Worm (Caenorhabditis elegans) whole organism, L4/young adult: ENCODE results near the gene apt-9.

Experiments used
- W03F9.2 ChIP-seq: fragments of 150-350 bp; optimal IDR thresholded peaks from 2 replicates; lab custom pipeline; 2014; ENCODE audit warnings: missing biosample characterization, missing genetic modification characterization
- dao-5 ChIP-seq: sonication (generic microtip); optimal IDR thresholded peaks from 2 replicates; lab custom pipeline; 2016; ENCODE audit warnings: missing genotype, missing genetic modification characterization, moderate library complexity, missing compliant biosample characterization
- him-1 ChIP-seq: sonication (generic microtip); optimal IDR thresholded peaks from 2 replicates; lab custom pipeline; 2016; ENCODE audit warnings: missing genotype, missing genetic modification reagents, missing genetic modification characterization, missing compliant biosample characterization

ce11 chrX:11080170-11080728 lies 11.9 kb downstream of the apt-9 start, which contains the start of gene sulp-7:
- TF ChIP-seq W03F9.2 (tag; lab: Kevin White, UChicago) (no peak), him-1 (tag; lab: Kevin White, UChicago) (no peak), dao-5 (tag; lab: Kevin White, UChicago) (no peak)
